Worm (Caenorhabditis elegans) whole organism, mixed stage, embryonic: ENCODE data around the gene mrpl-53.
A peak's percentile ranks its signal among the peaks of the same experiment; 100 is the strongest.

ENCODE experiments used
- M03D4.4 ChIP-seq: sonication (generic microtip); optimal IDR thresholded peaks from 2 replicates; lab custom pipeline; 2017; ENCODE audit warnings: mild to moderate bottlenecking, missing genetic modification characterization, missing compliant biosample characterization
- blmp-1 ChIP-seq: fragments of 150-350 bp; optimal IDR thresholded peaks from 2 replicates; lab custom pipeline; 2014; ENCODE audit warnings: missing biosample characterization, missing genetic modification characterization
- ceh-39 ChIP-seq: fragments of 150-350 bp; optimal IDR thresholded peaks from 2 replicates; lab custom pipeline; 2014; ENCODE audit warnings: missing biosample characterization, missing genetic modification characterization
- ceh-43 ChIP-seq: fragments of 200-800 bp; sonication (Bioruptor generic); optimal IDR thresholded peaks from 2 replicates; lab custom pipeline; 2018; ENCODE audit warnings: mild to moderate bottlenecking, missing genetic modification characterization, moderate library complexity, missing compliant biosample characterization
- ces-1 ChIP-seq: fragments of 150-350 bp; optimal IDR thresholded peaks from 2 replicates; lab custom pipeline; 2014; ENCODE audit warnings: missing biosample characterization, missing genetic modification reagents, missing genetic modification characterization
- cnd-1 ChIP-seq: fragments of 200-800 bp; sonication (Bioruptor generic); optimal IDR thresholded peaks from 2 replicates; lab custom pipeline; 2018; ENCODE audit warnings: mild to moderate bottlenecking, missing genetic modification characterization, missing compliant biosample characterization
- drap-1 ChIP-seq: fragments of 200-800 bp; sonication (Bioruptor generic); optimal IDR thresholded peaks from 3 replicates; lab custom pipeline; 2018; ENCODE audit warnings: mild to moderate bottlenecking, missing genetic modification characterization, missing compliant biosample characterization
- elt-1 ChIP-seq: sonication (generic microtip); optimal IDR thresholded peaks from 2 replicates; lab custom pipeline; 2017; ENCODE audit warnings: missing genetic modification characterization, mild to moderate bottlenecking, missing compliant biosample characterization, antibody characterized with exemption, moderate library complexity, borderline replicate concordance; ENCODE audit not compliant: insufficient read depth
- elt-3 ChIP-seq: fragments of 150-350 bp; optimal IDR thresholded peaks from 2 replicates; lab custom pipeline; 2014; ENCODE audit warnings: missing biosample characterization, missing genetic modification characterization
- flh-1 ChIP-seq: fragments of 200-800 bp; sonication (Bioruptor generic); optimal IDR thresholded peaks from 2 replicates; lab custom pipeline; 2018; ENCODE audit warnings: mild to moderate bottlenecking, missing genetic modification characterization, moderate library complexity, missing compliant biosample characterization
- ham-2 ChIP-seq: fragments of 200-800 bp; sonication (Bioruptor generic); optimal IDR thresholded peaks from 2 replicates; lab custom pipeline; 2018; ENCODE audit warnings: mild to moderate bottlenecking, missing genetic modification characterization, missing compliant biosample characterization
- hlh-1 ChIP-seq: fragments of 150-350 bp; optimal IDR thresholded peaks from 2 replicates; lab custom pipeline; 2014; ENCODE audit warnings: missing biosample characterization, missing genetic modification reagents, missing genetic modification characterization
- lin-13 ChIP-seq: fragments of 150-350 bp; optimal IDR thresholded peaks from 2 replicates; lab custom pipeline; 2014; ENCODE audit warnings: missing biosample characterization, missing genetic modification characterization
- lin-32 ChIP-seq: fragments of 200-800 bp; sonication (Bioruptor generic); optimal IDR thresholded peaks from 2 replicates; lab custom pipeline; 2018; ENCODE audit warnings: mild to moderate bottlenecking, missing genetic modification characterization, missing compliant biosample characterization
- lsy-2 ChIP-seq: fragments of 150-350 bp; optimal IDR thresholded peaks from 2 replicates; lab custom pipeline; 2014; ENCODE audit warnings: missing biosample characterization, missing genetic modification characterization
- mab-5 ChIP-seq: fragments of 150-350 bp; optimal IDR thresholded peaks from 2 replicates; lab custom pipeline; 2014; ENCODE audit warnings: missing biosample characterization, missing genetic modification characterization
- mep-1 ChIP-seq: fragments of 150-350 bp; optimal IDR thresholded peaks from 2 replicates; lab custom pipeline; 2017; ENCODE audit warnings: missing biosample characterization, missing genetic modification reagents, missing genetic modification characterization, inconsistent platforms
- nhr-12 ChIP-seq: fragments of 150-350 bp; optimal IDR thresholded peaks from 2 replicates; lab custom pipeline; 2014; ENCODE audit warnings: missing biosample characterization, missing genetic modification characterization
- nhr-2 ChIP-seq: fragments of 150-350 bp; optimal IDR thresholded peaks from 2 replicates; lab custom pipeline; 2014; ENCODE audit warnings: missing biosample characterization, missing genetic modification characterization
- nhr-237 ChIP-seq: fragments of 150-350 bp; optimal IDR thresholded peaks from 2 replicates; lab custom pipeline; 2014; ENCODE audit warnings: missing biosample characterization, missing genetic modification characterization
- nhr-28 ChIP-seq: fragments of 150-350 bp; optimal IDR thresholded peaks from 2 replicates; lab custom pipeline; 2014; ENCODE audit warnings: missing biosample characterization, missing genetic modification characterization
- nhr-76 ChIP-seq: sonication (generic microtip); optimal IDR thresholded peaks from 2 replicates; lab custom pipeline; 2017; ENCODE audit warnings: missing biosample characterization, missing genetic modification characterization
- pha-4 ChIP-seq: fragments of 150-350 bp; optimal IDR thresholded peaks from 2 replicates; lab custom pipeline; 2018; ENCODE audit warnings: missing biosample characterization, missing genetic modification reagents, missing genetic modification characterization
- sem-2 ChIP-seq: fragments of 200-800 bp; sonication (Bioruptor generic); optimal IDR thresholded peaks from 2 replicates; lab custom pipeline; 2018; ENCODE audit warnings: mild to moderate bottlenecking, missing genetic modification characterization, missing compliant biosample characterization
- snpc-4 ChIP-seq: fragments of 150-350 bp; optimal IDR thresholded peaks from 2 replicates; lab custom pipeline; 2014; ENCODE audit warnings: missing biosample characterization, missing genetic modification characterization
- sptf-1 ChIP-seq: sonication (generic microtip); optimal IDR thresholded peaks from 2 replicates; lab custom pipeline; 2017; ENCODE audit warnings: mild to moderate bottlenecking, missing genetic modification characterization, moderate library complexity, missing compliant biosample characterization
- tbx-8 ChIP-seq: fragments of 200-800 bp; sonication (Bioruptor generic); optimal IDR thresholded peaks from 2 replicates; lab custom pipeline; 2018; ENCODE audit warnings: mild to moderate bottlenecking, missing genetic modification characterization, moderate library complexity, missing compliant biosample characterization
- unc-120 ChIP-seq: sonication (generic microtip); optimal IDR thresholded peaks from 2 replicates; lab custom pipeline; 2017; ENCODE audit warnings: missing genetic modification characterization, missing compliant biosample characterization; ENCODE audit not compliant: poor library complexity, severe bottlenecking
- unc-39 ChIP-seq: fragments of 150-350 bp; optimal IDR thresholded peaks from 2 replicates; lab custom pipeline; 2014; ENCODE audit warnings: missing biosample characterization, missing genetic modification characterization
- unc-62 ChIP-seq: fragments of 150-350 bp; optimal IDR thresholded peaks from 2 replicates; lab custom pipeline; 2014; ENCODE audit warnings: missing biosample characterization, missing genetic modification reagents, missing genetic modification characterization
- zip-8 ChIP-seq: fragments of 150-350 bp; optimal IDR thresholded peaks from 2 replicates; lab custom pipeline; 2014; ENCODE audit warnings: missing biosample characterization, missing genetic modification characterization

Gene mrpl-53

ce11 chrII:9614728-9615127, 17.3 kb downstream of the mrpl-53 start, which contains the start of gene hlh-6:
TSS of gene hlh-6 (minus strand) at chrII:9614828.
- no peak for TF ChIP-seq M03D4.4 (tag; lab: Kevin White, UChicago)
- no peak for TF ChIP-seq snpc-4 (tag; lab: Kevin White, UChicago)
- no peak for TF ChIP-seq unc-39 (tag; lab: Kevin White, UChicago)
- TF ChIP-seq drap-1 (GFP tag; lab: Kevin White, UChicago) = no peak
- TF ChIP-seq elt-1 = no peak
- TF ChIP-seq ceh-43 (GFP tag; lab: Kevin White, UChicago) = no peak
- no peak for TF ChIP-seq flh-1 (GFP tag; lab: Kevin White, UChicago)
- TF ChIP-seq sem-2 (GFP tag; lab: Kevin White, UChicago) = no peak
- TF ChIP-seq mep-1 (tag; lab: Kevin White, UChicago) = no peak
- no peak for TF ChIP-seq mab-5 (tag; lab: Kevin White, UChicago)
- TF ChIP-seq nhr-76 = no peak
- TF ChIP-seq, all 35 proteins: peak for 0

ce11 chrII:9617039-9617901, 19.8 kb downstream of the mrpl-53 start, which contains the start of gene hal-3:
TSS of gene hal-3 (minus strand) at chrII:9617125.
- TF ChIP-seq sptf-1 = peak; percentile 2
- no peak for TF ChIP-seq tbx-8
- no peak for TF ChIP-seq M03D4.4 (tag; lab: Kevin White, UChicago)
- TF ChIP-seq mep-1 (tag; lab: Kevin White, UChicago) = no peak

- TF ChIP-seq mab-5 (tag; lab: Kevin White, UChicago) (no peak), lin-32 (no peak), nhr-237 (tag; lab: Kevin White, UChicago) (no peak)
Observed at ce11 chrII:9617902-9618245, 20.5 kb downstream of the mrpl-53 start.

- no peak for TF ChIP-seq lin-32
- TF ChIP-seq cnd-1 = no peak
- no peak for TF ChIP-seq nhr-12 (tag; lab: Kevin White, UChicago)
- TF ChIP-seq sem-2 (GFP tag; lab: Kevin White, UChicago) = no peak
- TF ChIP-seq lin-13 (tag; lab: Kevin White, UChicago) = no peak
- TF ChIP-seq nhr-28 (tag; lab: Kevin White, UChicago) = no peak
- TF ChIP-seq ceh-39 (tag; lab: Kevin White, UChicago) = no peak
- no peak for TF ChIP-seq tbx-8
- TF ChIP-seq ham-2 = no peak
- no peak for TF ChIP-seq nhr-2
- TF ChIP-seq blmp-1 (tag; lab: Kevin White, UChicago) = no peak
- no peak for TF ChIP-seq sptf-1
- TF ChIP-seq nhr-76 = no peak
Observed at ce11 chrII:9618759-9619158, 21.3 kb downstream of the mrpl-53 start.

ce11 chrII:9619402-9619862, 22.0 kb downstream of the mrpl-53 start:
- TF ChIP-seq zip-8 (tag; lab: Kevin White, UChicago) = no peak
- no peak for TF ChIP-seq ces-1
- TF ChIP-seq nhr-2 = no peak
- no peak for TF ChIP-seq pha-4 (tag; lab: Kevin White, UChicago)
- no peak for TF ChIP-seq nhr-76
- TF ChIP-seq sem-2 (GFP tag; lab: Kevin White, UChicago) = no peak
- no peak for TF ChIP-seq nhr-28 (tag; lab: Kevin White, UChicago)
- TF ChIP-seq tbx-8 = no peak
- no peak for TF ChIP-seq blmp-1 (tag; lab: Kevin White, UChicago)
- TF ChIP-seq unc-62 (GFP tag; lab: Kevin White, UChicago) = peak; percentile 84
- TF ChIP-seq ceh-39 (tag; lab: Kevin White, UChicago) = no peak
- peak; percentile 42 for TF ChIP-seq drap-1 (GFP tag; lab: Kevin White, UChicago)
- no peak for TF ChIP-seq cnd-1
- no peak for TF ChIP-seq lsy-2
- no peak for TF ChIP-seq elt-3 (tag; lab: Kevin White, UChicago)
- TF ChIP-seq nhr-237 (tag; lab: Kevin White, UChicago) = no peak
- TF ChIP-seq hlh-1 (tag; lab: Kevin White, UChicago) = peak; percentile 70
- no peak for TF ChIP-seq unc-39 (tag; lab: Kevin White, UChicago)
- TF ChIP-seq unc-120 = peak; percentile 63
- TF ChIP-seq elt-1 = peak; percentile 85
- no peak for TF ChIP-seq ceh-43 (GFP tag; lab: Kevin White, UChicago)
- peak; percentile 63 for TF ChIP-seq ham-2
